Worm (Caenorhabditis elegans): Measurements from ENCODE around the gene irld-67.
A peak's percentile ranks its signal among the peaks of the same experiment; 100 is the strongest.

The irld-67 gene

ce11 chrII:2925032-2925431 lies 9.2 kb downstream of the irld-67 start:
- TF ChIP-seq sdz-38 (tag; optimal IDR thresholded peaks at IDR 0.05) (no peak), egrh-3 (GFP tag; IDR thresholded peaks at IDR 0.05) (peak; percentile 61; the same call in 1 of the 2 replicates), hmg-1.2 (GFP tag; IDR thresholded peaks at IDR 0.05) (peak; percentile 67), madf-10 (tag; optimal IDR thresholded peaks at IDR 0.05) (no peak), zfh-2 (GFP tag; conservative IDR thresholded peaks at IDR 0.05) (peak; percentile 55; the same call in 1 of the 2 replicates), nhr-120 (GFP tag; IDR thresholded peaks at IDR 0.05) (no peak), sptf-2 (GFP tag; optimal IDR thresholded peaks at IDR 0.05) (no peak)

- TF ChIP-seq nhr-80 (tag; optimal IDR thresholded peaks at IDR 0.05) (peak; percentile 16), zfh-2 (GFP tag; conservative IDR thresholded peaks at IDR 0.05) (no peak; the same call in 1 of the 2 replicates), attf-3 (GFP tag; conservative IDR thresholded peaks at IDR 0.05) (0 out of 2 replicates have a peak, but pooled peaks have one; percentile 38)
These were observed 10.6 kb downstream of the irld-67 start, which contains the start of gene ZK355.2 for ce11 chrII:2923617-2924016. TSS of gene ZK355.2 (plus strand) at chrII:2923917.

ce11 chrII:2922782-2923181 lies 11.5 kb downstream of the irld-67 start:
- TF ChIP-seq ztf-22 (GFP tag; optimal IDR thresholded peaks at IDR 0.05), result no peak
- TF ChIP-seq nhr-179 (tag; optimal IDR thresholded peaks at IDR 0.05), result no peak
- TF ChIP-seq K12H6.12 (tag; optimal IDR thresholded peaks at IDR 0.05), result no peak
- no peak for TF ChIP-seq ztf-6 (GFP tag; IDR thresholded peaks at IDR 0.05)
- no peak for TF ChIP-seq B0035.1 (tag; optimal IDR thresholded peaks at IDR 0.05)
- TF ChIP-seq hmg-1.2 (GFP tag; IDR thresholded peaks at IDR 0.05), result peak; percentile 93
- no peak for TF ChIP-seq snpc-1.3 (tag; optimal IDR thresholded peaks at IDR 0.05; ENCODE audit: insufficient read depth)
- 0 out of 2 replicates have a peak, but pooled peaks have one; percentile 35 for TF ChIP-seq mcd-1 (GFP tag; IDR thresholded peaks at IDR 0.05)
- 0 out of 2 replicates have a peak, but pooled peaks have one; percentile 0 for TF ChIP-seq Y95B8A.8 (GFP tag; IDR thresholded peaks at IDR 0.05)
- TF ChIP-seq T26A5.8 (tag; optimal IDR thresholded peaks at IDR 0.05), result no peak
- no peak for TF ChIP-seq nfya-2 (GFP tag; IDR thresholded peaks at IDR 0.05)
- no peak for TF ChIP-seq nfya-1 (tag; optimal IDR thresholded peaks at IDR 0.05; ENCODE audit: borderline replicate concordance, insufficient read depth)
- no peak for TF ChIP-seq nhr-27 (tag; optimal IDR thresholded peaks at IDR 0.05)
- TF ChIP-seq atf-7 (tag; optimal IDR thresholded peaks at IDR 0.05), result no peak
- no peak for TF ChIP-seq akir-1 (GFP tag; optimal IDR thresholded peaks at IDR 0.05)
- TF ChIP-seq xnd-1 (tag; optimal IDR thresholded peaks at IDR 0.05), result no peak
- no peak for TF ChIP-seq lin-54 (GFP tag; optimal IDR thresholded peaks at IDR 0.05)
- 0 out of 2 replicates have a peak, but pooled peaks have one; percentile 6 for TF ChIP-seq hsf-1 (GFP tag; IDR thresholded peaks at IDR 0.05)
- no peak for TF ChIP-seq lag-1 (GFP tag; IDR thresholded peaks at IDR 0.05)
- TF ChIP-seq pbrm-1 (GFP tag; IDR thresholded peaks at IDR 0.05), result no peak
- no peak for TF ChIP-seq Y53F4B.3 (GFP tag; IDR thresholded peaks at IDR 0.05)
- TF ChIP-seq F37B4.10 (GFP tag; IDR thresholded peaks at IDR 0.05), result no peak
- TF ChIP-seq nfyb-1 (GFP tag; IDR thresholded peaks at IDR 0.05), result 0 out of 2 replicates have a peak, but pooled peaks have one; percentile 37

- TF ChIP-seq nfyb-1 (GFP tag; IDR thresholded peaks at IDR 0.05) (no peak), snpc-1.3 (tag; optimal IDR thresholded peaks at IDR 0.05; ENCODE audit: insufficient read depth) (no peak), madf-3 (GFP tag; IDR thresholded peaks at IDR 0.05) (0 out of 2 replicates have a peak, but pooled peaks have one; percentile 31), rpc-1 (optimal IDR thresholded peaks at IDR 0.05) (no peak), rpc-1 (tag; optimal IDR thresholded peaks at IDR 0.05) (no peak), F52B5.7 (tag; optimal IDR thresholded peaks at IDR 0.05) (no peak), ets-4 (GFP tag; optimal IDR thresholded peaks at IDR 0.05) (no peak), ztf-28 (GFP tag; IDR thresholded peaks at IDR 0.05) (no peak), F10E7.11 (tag; optimal IDR thresholded peaks at IDR 0.05) (no peak), hmg-1.2 (GFP tag; IDR thresholded peaks at IDR 0.05) (no peak), zim-3 (tag; optimal IDR thresholded peaks at IDR 0.05) (no peak), mes-4 (tag; optimal IDR thresholded peaks at IDR 0.05) (no peak), K11D2.4 (GFP tag; IDR thresholded peaks at IDR 0.05) (no peak), lsy-27 (tag; optimal IDR thresholded peaks at IDR 0.05; ENCODE audit: borderline replicate concordance, insufficient read depth) (no peak), aptf-3 (GFP tag; IDR thresholded peaks at IDR 0.05) (no peak), nhr-80 (tag; optimal IDR thresholded peaks at IDR 0.05) (peak; percentile 63), somi-1 (GFP tag; optimal IDR thresholded peaks at IDR 0.05) (no peak), F57A8.1 (GFP tag; optimal IDR thresholded peaks at IDR 0.05) (no peak), sptf-2 (GFP tag; optimal IDR thresholded peaks at IDR 0.05) (no peak)
These were observed 11.9 kb downstream of the irld-67 start for ce11 chrII:2922359-2922758.

All from whole organism, young adult.